Worm (Caenorhabditis elegans) whole organism, late embryonic: ENCODE measurements around the gene dro-1.

Experiments used
- C08G9.2 ChIP-seq: sonication (generic microtip); optimal IDR thresholded peaks from 2 replicates; lab custom pipeline; 2016; ENCODE audit warnings: mild to moderate bottlenecking, missing genetic modification characterization, moderate library complexity, missing compliant biosample characterization
- K02D7.2 ChIP-seq: sonication (generic microtip); optimal IDR thresholded peaks from 2 replicates; lab custom pipeline; 2017; ENCODE audit warnings: mild to moderate bottlenecking, missing genetic modification characterization, missing compliant biosample characterization
- K09A11.1 ChIP-seq: sonication (generic microtip); optimal IDR thresholded peaks from 2 replicates; lab custom pipeline; 2017; ENCODE audit warnings: antibody characterized with exemption, mild to moderate bottlenecking, missing genetic modification characterization, missing compliant biosample characterization; ENCODE audit not compliant: insufficient read depth
- ceh-18 ChIP-seq: sonication (generic microtip); optimal IDR thresholded peaks from 2 replicates; lab custom pipeline; 2016; ENCODE audit warnings: missing genetic modification characterization, missing compliant biosample characterization
- ceh-19 ChIP-seq: fragments of 200-800 bp; sonication (Bioruptor generic); optimal IDR thresholded peaks from 2 replicates; lab custom pipeline; 2018; ENCODE audit warnings: mild to moderate bottlenecking, missing genetic modification characterization, missing compliant biosample characterization
- ceh-22 ChIP-seq: sonication (generic microtip); optimal IDR thresholded peaks from 2 replicates; lab custom pipeline; 2017; ENCODE audit warnings: missing biosample characterization, missing genetic modification characterization
- ceh-24 ChIP-seq: sonication (generic microtip); optimal IDR thresholded peaks from 2 replicates; lab custom pipeline; 2016; ENCODE audit warnings: mild to moderate bottlenecking, missing genetic modification characterization, missing compliant biosample characterization
- ceh-30 ChIP-seq: fragments of 150-350 bp; optimal IDR thresholded peaks from 2 replicates; lab custom pipeline; 2014; ENCODE audit warnings: missing biosample characterization, missing genetic modification characterization
- ceh-31 ChIP-seq: sonication (generic microtip); optimal IDR thresholded peaks from 2 replicates; lab custom pipeline; 2016; ENCODE audit warnings: missing genetic modification characterization, missing compliant biosample characterization
- ceh-45 ChIP-seq: fragments of 200-800 bp; sonication (Bioruptor generic); IDR thresholded peaks from 2 replicates; pipeline ENCODE4 v1.3.6; 2022; ENCODE audit warnings: missing genetic modification reagents, missing genetic modification characterization, missing compliant biosample characterization
- ceh-48 ChIP-seq: sonication (generic microtip); optimal IDR thresholded peaks from 2 replicates; lab custom pipeline; 2016; ENCODE audit warnings: missing genetic modification characterization, inconsistent platforms, missing compliant biosample characterization
- che-1 ChIP-seq: sonication (generic microtip); optimal IDR thresholded peaks from 2 replicates; lab custom pipeline; 2016; ENCODE audit warnings: mild to moderate bottlenecking, missing genetic modification characterization, missing compliant biosample characterization
- dve-1 ChIP-seq: sonication (generic microtip); optimal IDR thresholded peaks from 2 replicates; lab custom pipeline; 2017; ENCODE audit warnings: antibody characterized with exemption, mild to moderate bottlenecking, missing genetic modification characterization, missing compliant biosample characterization
- elt-2 ChIP-seq: sonication (generic microtip); optimal IDR thresholded peaks from 2 replicates; lab custom pipeline; 2016; ENCODE audit warnings: missing genetic modification reagents, missing genetic modification characterization, missing compliant biosample characterization
- ets-4 ChIP-seq: sonication (generic microtip); optimal IDR thresholded peaks from 2 replicates; lab custom pipeline; 2016; ENCODE audit warnings: missing genetic modification characterization, missing compliant biosample characterization
- fkh-6 ChIP-seq: sonication (generic microtip); optimal IDR thresholded peaks from 2 replicates; lab custom pipeline; 2016; ENCODE audit warnings: missing genetic modification characterization, missing compliant biosample characterization
- gmeb-2 ChIP-seq: sonication (generic microtip); optimal IDR thresholded peaks from 2 replicates; lab custom pipeline; 2016; ENCODE audit warnings: missing genetic modification characterization, inconsistent platforms, missing compliant biosample characterization
- hlh-15 ChIP-seq: sonication (generic microtip); optimal IDR thresholded peaks from 2 replicates; lab custom pipeline; 2016; ENCODE audit warnings: missing genetic modification characterization, missing compliant biosample characterization
- hlh-30 ChIP-seq: sonication (generic microtip); optimal IDR thresholded peaks from 2 replicates; lab custom pipeline; 2017; ENCODE audit warnings: antibody characterized with exemption, missing genetic modification characterization, missing compliant biosample characterization; ENCODE audit not compliant: insufficient read depth
- lin-11 ChIP-seq: fragments of 200-800 bp; sonication (Bioruptor generic); optimal IDR thresholded peaks from 2 replicates; lab custom pipeline; 2018; ENCODE audit warnings: mild to moderate bottlenecking, missing genetic modification characterization, missing compliant biosample characterization
- madf-2 ChIP-seq: sonication (generic microtip); optimal IDR thresholded peaks from 2 replicates; lab custom pipeline; 2017; ENCODE audit warnings: missing genetic modification characterization, missing compliant biosample characterization
- nfya-1 ChIP-seq: sonication (generic microtip); optimal IDR thresholded peaks from 2 replicates; lab custom pipeline; 2017; ENCODE audit warnings: missing genetic modification characterization, mild to moderate bottlenecking, missing compliant biosample characterization, antibody characterized with exemption, moderate library complexity
- nhr-11 ChIP-seq: fragments of 150-350 bp; optimal IDR thresholded peaks from 2 replicates; lab custom pipeline; 2014; ENCODE audit warnings: missing biosample characterization, missing genetic modification characterization
- nhr-232 ChIP-seq: sonication (generic microtip); optimal IDR thresholded peaks from 2 replicates; lab custom pipeline; 2016; ENCODE audit warnings: missing genetic modification characterization, missing compliant biosample characterization
- odd-2 ChIP-seq: sonication (generic microtip); optimal IDR thresholded peaks from 2 replicates; lab custom pipeline; 2017; ENCODE audit warnings: antibody characterized with exemption, mild to moderate bottlenecking, missing genetic modification characterization, missing compliant biosample characterization
- pat-9 ChIP-seq: fragments of 200-800 bp; sonication (Bioruptor generic); optimal IDR thresholded peaks from 2 replicates; lab custom pipeline; 2018; ENCODE audit warnings: mild to moderate bottlenecking, missing genetic modification characterization, moderate library complexity, missing compliant biosample characterization
- pax-1 ChIP-seq: fragments of 150-350 bp; optimal IDR thresholded peaks from 2 replicates; lab custom pipeline; 2014; ENCODE audit warnings: missing biosample characterization, missing genetic modification characterization
- pqm-1 ChIP-seq: sonication (generic microtip); optimal IDR thresholded peaks from 2 replicates; lab custom pipeline; 2016; ENCODE audit warnings: missing genetic modification characterization, missing compliant biosample characterization
- rnt-1 ChIP-seq: sonication (generic microtip); optimal IDR thresholded peaks from 2 replicates; lab custom pipeline; 2016; ENCODE audit warnings: missing genetic modification characterization, missing compliant biosample characterization
- tbx-2 ChIP-seq: sonication (generic microtip); optimal IDR thresholded peaks from 2 replicates; lab custom pipeline; 2016; ENCODE audit warnings: missing genetic modification characterization, missing compliant biosample characterization
- unc-3 ChIP-seq, 2 experiments: fragments of 200-800 bp in 1 of 2; sonication (Bioruptor generic) in 1 of 2; sonication (generic microtip) in 1 of 2; conservative IDR thresholded peaks in 1 of 2; optimal IDR thresholded peaks in 1 of 2; 2 replicates each; pipeline versions ENCODE4 v1.3.6 to Lab custom; 2016 to 2022; ENCODE audit warnings: missing compliant biosample characterization in 2 of 2, missing genetic modification characterization in 2 of 2, missing genetic modification reagents in 1 of 2
- unc-42 ChIP-seq: sonication (generic microtip); optimal IDR thresholded peaks from 2 replicates; lab custom pipeline; 2016; ENCODE audit warnings: missing genotype, missing genetic modification characterization, missing compliant biosample characterization

The dro-1 gene

ce11 chrIII:13343562-13344139, 1.2 kb downstream of the dro-1 start:
- no peak for TF ChIP-seq ceh-45 (GFP tag; lab: Robert Waterston, UW)
- TF ChIP-seq odd-2 = no peak
- no peak for TF ChIP-seq lin-11 (tag; lab: Kevin White, UChicago)
- TF ChIP-seq pat-9 (tag; lab: Kevin White, UChicago) = no peak
- no peak for TF ChIP-seq unc-3 (GFP tag; conservative IDR thresholded peaks at IDR 0.05; lab: Robert Waterston, UW)
- no peak for TF ChIP-seq unc-3 (tag; optimal IDR thresholded peaks at IDR 0.05; lab: Kevin White, UChicago)
- no peak for TF ChIP-seq hlh-15
- TF ChIP-seq nhr-11 (tag; lab: Kevin White, UChicago) = no peak
- no peak for TF ChIP-seq K02D7.2 (tag; lab: Kevin White, UChicago)
- no peak for TF ChIP-seq ceh-30 (tag; lab: Kevin White, UChicago)
- TF ChIP-seq nfya-1 (tag; lab: Kevin White, UChicago) = no peak
- TF ChIP-seq fkh-6 (tag; lab: Kevin White, UChicago) = no peak
- TF ChIP-seq dve-1 (tag; lab: Kevin White, UChicago) = no peak
- no peak for TF ChIP-seq gmeb-2 (tag; lab: Kevin White, UChicago)
- no peak for TF ChIP-seq ceh-48 (tag; lab: Kevin White, UChicago)
- TF ChIP-seq, all 69 proteins: peak for 0

- TF ChIP-seq ceh-24 (tag; lab: Kevin White, UChicago) = no peak
- TF ChIP-seq elt-2 = peak; percentile 49
- peak; percentile 11 for TF ChIP-seq dve-1 (tag; lab: Kevin White, UChicago)
Observed at ce11 chrIII:13344538-13345136, 2.2 kb downstream of the dro-1 start, which contains the start of gene acaa-2. Gene acaa-2 (plus strand): TSS chrIII:13344937.

- TF ChIP-seq K02D7.2 (tag; lab: Kevin White, UChicago) (peak; percentile 48), hlh-30 (tag; lab: Kevin White, UChicago) (no peak), lin-11 (tag; lab: Kevin White, UChicago) (no peak), C08G9.2 (tag; lab: Kevin White, UChicago) (no peak), nfya-1 (tag; lab: Kevin White, UChicago) (no peak), nhr-232 (tag; lab: Kevin White, UChicago) (no peak), ceh-30 (tag; lab: Kevin White, UChicago) (no peak)
Observed at ce11 chrIII:13346785-13347184, 4.3 kb downstream of the dro-1 start, which contains the start of gene mtm-6. Gene mtm-6 (plus strand): TSS chrIII:13347085.

ce11 chrIII:13347782-13348327, 5.4 kb downstream of the dro-1 start:
- no peak for TF ChIP-seq ceh-19 (GFP tag; lab: Kevin White, UChicago)
- TF ChIP-seq unc-42 (tag; lab: Kevin White, UChicago) = peak; percentile 34

- TF ChIP-seq unc-42 (tag; lab: Kevin White, UChicago) (peak; percentile 79), madf-2 (tag; lab: Kevin White, UChicago) (no peak), pax-1 (tag; lab: Kevin White, UChicago) (no peak)
- TF ChIP-seq, all 69 proteins: peak for 1
Observed at ce11 chrIII:13348891-13349290, 6.4 kb downstream of the dro-1 start.

ce11 chrIII:13350964-13351363, 8.5 kb downstream of the dro-1 start:
- peak; percentile 46 for TF ChIP-seq unc-42 (tag; lab: Kevin White, UChicago)
- TF ChIP-seq tbx-2 (tag; lab: Kevin White, UChicago) = no peak
- TF ChIP-seq, all 69 proteins: peak for 1

ce11 chrIII:13359256-13359655, 16.8 kb downstream of the dro-1 start, which contains the start of gene F53A2.9:
Gene F53A2.9 (minus strand): TSS chrIII:13359356.
- no peak for TF ChIP-seq ets-4 (tag; lab: Kevin White, UChicago)
- TF ChIP-seq elt-2 = no peak
- TF ChIP-seq pqm-1 (tag; lab: Kevin White, UChicago) = no peak
- no peak for TF ChIP-seq rnt-1 (tag; lab: Kevin White, UChicago)
- no peak for TF ChIP-seq ceh-22
- TF ChIP-seq che-1 (tag; lab: Kevin White, UChicago) = no peak
- TF ChIP-seq ceh-48 (tag; lab: Kevin White, UChicago) = no peak
- no peak for TF ChIP-seq ceh-19 (GFP tag; lab: Kevin White, UChicago)
- TF ChIP-seq ceh-18 (tag; lab: Kevin White, UChicago) = no peak
- TF ChIP-seq K09A11.1 = no peak
- TF ChIP-seq ceh-31 (tag; lab: Kevin White, UChicago) = no peak
